Worm (Caenorhabditis elegans) whole organism, midembryonic: Measurements from ENCODE around the gene F32D8.4.

Source experiments
- cog-1 ChIP-seq: sonication (generic microtip); optimal IDR thresholded peaks from 2 replicates; lab custom pipeline; 2016; ENCODE audit warnings: missing genetic modification characterization, missing compliant biosample characterization
- flt-1 ChIP-seq: fragments of 200-800 bp; sonication (Bioruptor generic); IDR thresholded peaks from 2 replicates; pipeline ENCODE4 v1.3.6; 2022; ENCODE audit warnings: missing genetic modification characterization, missing compliant biosample characterization
- ref-1 ChIP-seq: fragments of 200-800 bp; sonication (Bioruptor generic); conservative IDR thresholded peaks from 2 replicates; pipeline ENCODE4 v1.3.6; 2022; ENCODE audit warnings: missing genetic modification reagents, missing genetic modification characterization, missing compliant biosample characterization
- ztf-23 ChIP-seq: fragments of 200-800 bp; sonication (Bioruptor generic); IDR thresholded peaks from 2 replicates; pipeline ENCODE4 v1.3.6; 2022; ENCODE audit warnings: missing genetic modification reagents, missing genetic modification characterization, missing compliant biosample characterization
- ztf-29 ChIP-seq: fragments of 200-800 bp; sonication (Bioruptor generic); IDR thresholded peaks from 2 replicates; pipeline ENCODE4 v1.3.6; 2022; ENCODE audit warnings: missing genetic modification reagents, missing genetic modification characterization, missing compliant biosample characterization

DNA sequence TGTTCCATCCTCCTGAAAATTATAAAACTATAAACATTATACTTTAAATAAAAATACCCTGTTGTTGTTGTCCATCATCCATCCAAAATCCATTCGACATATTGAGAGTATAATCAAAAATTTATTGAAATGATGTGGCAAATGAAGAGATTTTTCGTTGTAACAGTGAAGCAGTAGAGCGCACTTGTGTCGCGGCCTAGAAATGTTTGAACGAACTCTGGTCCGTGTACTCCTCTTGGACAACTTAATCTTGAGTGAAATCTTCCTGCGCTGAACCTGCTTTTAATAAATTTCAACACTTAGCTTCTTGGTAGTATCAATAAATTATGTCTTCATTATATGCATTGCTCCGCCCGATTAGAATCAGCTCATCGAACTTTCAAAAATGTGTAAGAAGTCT is 1.2 kb upstream of the F32D8.4 start, which contains the start of the genes F32D8.14 and F32D8.5:
- TF ChIP-seq ztf-23 (GFP tag; lab: Robert Waterston, UW) (peak; percentile 78; the same call in 1 of the 2 replicates), ztf-29 (no peak), ref-1 (GFP tag; lab: Robert Waterston, UW) (no peak), cog-1 (peak; percentile 4), flt-1 (GFP tag; lab: Robert Waterston, UW) (peak; percentile 57; the same call in 1 of the 2 replicates)
